Fruit fly (Drosophila melanogaster) whole organism, embryonic: ENCODE data around the gene hop.

Experiments used
- BEAF-32 ChIP-seq: fragments of 200-800 bp; sonication (Bioruptor generic); optimal IDR thresholded peaks from 3 replicates; lab custom pipeline; 2017; ENCODE audit warnings: missing biosample characterization, missing genetic modification characterization, mild to moderate bottlenecking, moderate library complexity, missing genetic modification reagents
- CG10267 ChIP-seq: fragments of 200-800 bp; sonication (Bioruptor generic); optimal IDR thresholded peaks from 2 replicates; lab custom pipeline; 2018; ENCODE audit warnings: missing biosample characterization, mild to moderate bottlenecking, missing genetic modification characterization, moderate library complexity
- CG11085 ChIP-seq: fragments of 200-800 bp; sonication (Bioruptor generic); IDR thresholded peaks from 2 replicates; pipeline ENCODE4 v1.3.6; 2022; ENCODE audit warnings: missing biosample characterization, missing genetic modification characterization
- CG11247 ChIP-seq: fragments of 200-800 bp; sonication (Bioruptor generic); IDR thresholded peaks from 2 replicates; pipeline ENCODE4 v1.3.6; 2022; ENCODE audit warnings: missing biosample characterization, missing genetic modification characterization
- CG11560 ChIP-seq: fragments of 200-800 bp; sonication (Bioruptor generic); IDR thresholded peaks from 3 replicates; pipeline ENCODE4 v1.3.6; 2022; ENCODE audit warnings: missing biosample characterization, missing genetic modification characterization
- CG13775 ChIP-seq: fragments of 200-800 bp; sonication (Bioruptor generic); optimal IDR thresholded peaks from 3 replicates; lab custom pipeline; 2017; ENCODE audit warnings: missing biosample characterization, mild to moderate bottlenecking, missing genetic modification characterization
- CG14014 ChIP-seq: fragments of 200-800 bp; sonication (Bioruptor generic); IDR thresholded peaks from 2 replicates; pipeline ENCODE4 v1.3.6; 2022; ENCODE audit warnings: missing biosample characterization, missing genetic modification characterization
- CG15011 ChIP-seq: fragments of 200-800 bp; sonication (Bioruptor generic); optimal IDR thresholded peaks from 3 replicates; lab custom pipeline; 2018; ENCODE audit warnings: missing biosample characterization, mild to moderate bottlenecking, missing genetic modification characterization
- CG17328 ChIP-seq: fragments of 200-800 bp; sonication (Bioruptor generic); IDR thresholded peaks from 2 replicates; pipeline ENCODE4 v1.3.6; 2022; ENCODE audit warnings: missing biosample characterization, missing genetic modification characterization
- CG2116 ChIP-seq: fragments of 200-800 bp; sonication (Bioruptor generic); optimal IDR thresholded peaks from 3 replicates; lab custom pipeline; 2018; ENCODE audit warnings: missing biosample characterization, mild to moderate bottlenecking, missing genetic modification characterization
- CG2889 ChIP-seq: fragments of 200-800 bp; sonication (Bioruptor generic); IDR thresholded peaks from 3 replicates; pipeline ENCODE4 v1.3.6; 2022; ENCODE audit warnings: missing biosample characterization, missing genetic modification characterization
- CG30020 ChIP-seq: fragments of 200-800 bp; optimal IDR thresholded peaks from 2 replicates; lab custom pipeline; 2019; ENCODE audit warnings: missing biosample characterization, mild to moderate bottlenecking, missing genetic modification characterization, moderate library complexity
- CG30403 ChIP-seq: fragments of 200-800 bp; sonication (Bioruptor generic); optimal IDR thresholded peaks from 3 replicates; lab custom pipeline; 2016; ENCODE audit warnings: missing biosample characterization, missing genetic modification characterization
- CG31224 ChIP-seq: fragments of 200-800 bp; sonication (Bioruptor generic); IDR thresholded peaks from 2 replicates; pipeline ENCODE4 v1.3.6; 2022; ENCODE audit warnings: missing biosample characterization, missing genetic modification characterization
- CG3281 ChIP-seq: fragments of 200-800 bp; sonication (Bioruptor generic); optimal IDR thresholded peaks from 3 replicates; lab custom pipeline; 2017; ENCODE audit warnings: missing biosample characterization, mild to moderate bottlenecking, missing genetic modification characterization
- CG4328 ChIP-seq: fragments of 200-800 bp; sonication (Bioruptor generic); optimal IDR thresholded peaks from 3 replicates; lab custom pipeline; 2017; ENCODE audit warnings: missing biosample characterization, missing genetic modification reagents, missing genetic modification characterization
- CG4730 ChIP-seq: fragments of 200-800 bp; sonication (Bioruptor generic); IDR thresholded peaks from 2 replicates; pipeline ENCODE4 v1.3.6; 2022; ENCODE audit warnings: missing biosample characterization, missing genetic modification characterization
- CG9609 ChIP-seq: fragments of 200-800 bp; sonication (Bioruptor generic); optimal IDR thresholded peaks from 3 replicates; lab custom pipeline; 2016; ENCODE audit warnings: missing biosample characterization, missing genetic modification characterization
- CG9797 ChIP-seq: fragments of 200-800 bp; sonication (Bioruptor generic); optimal IDR thresholded peaks from 3 replicates; lab custom pipeline; 2018; ENCODE audit warnings: missing biosample characterization, mild to moderate bottlenecking, missing genetic modification characterization
- CG9817 ChIP-seq: fragments of 200-800 bp; sonication (Bioruptor generic); optimal IDR thresholded peaks from 2 replicates; lab custom pipeline; 2018; ENCODE audit warnings: missing biosample characterization, mild to moderate bottlenecking, missing genetic modification characterization, moderate library complexity
- Dip2 ChIP-seq: fragments of 200-800 bp; sonication (Bioruptor generic); IDR thresholded peaks from 2 replicates; pipeline ENCODE4 v1.3.6; 2022; ENCODE audit warnings: missing biosample characterization, missing genetic modification characterization
- Elba2 ChIP-seq: fragments of 200-800 bp; sonication (Bioruptor generic); optimal IDR thresholded peaks from 3 replicates; lab custom pipeline; 2016; ENCODE audit warnings: missing biosample characterization, missing genetic modification characterization
- H15 ChIP-seq: fragments of 200-800 bp; sonication (Bioruptor generic); IDR thresholded peaks from 3 replicates; pipeline ENCODE4 v1.3.6; 2022; ENCODE audit warnings: missing biosample characterization, missing genetic modification characterization
- HLH3B ChIP-seq: fragments of 200-800 bp; sonication (Bioruptor generic); IDR thresholded peaks from 2 replicates; pipeline ENCODE4 v1.3.6; 2022; ENCODE audit warnings: missing biosample characterization, missing genetic modification characterization
- Hmr ChIP-seq: fragments of 200-800 bp; sonication (Bioruptor generic); optimal IDR thresholded peaks from 3 replicates; lab custom pipeline; 2017; ENCODE audit warnings: mild to moderate bottlenecking, missing biosample characterization, missing genetic modification reagents, missing genetic modification characterization
- Hsf ChIP-seq: fragments of 200-800 bp; sonication (Bioruptor generic); optimal IDR thresholded peaks from 3 replicates; lab custom pipeline; 2016; ENCODE audit warnings: missing biosample characterization, missing genetic modification characterization
- Lpt ChIP-seq: fragments of >200 bp; optimal IDR thresholded peaks from 2 replicates; lab custom pipeline; 2018; ENCODE audit warnings: missing biosample characterization, missing genetic modification characterization
- Mad ChIP-seq: fragments of 200-800 bp; sonication (Bioruptor generic); optimal IDR thresholded peaks from 2 replicates; lab custom pipeline; 2016; ENCODE audit warnings: missing biosample characterization, missing genetic modification characterization
- Max ChIP-seq: fragments of 200-800 bp; sonication (Bioruptor generic); optimal IDR thresholded peaks from 2 replicates; lab custom pipeline; 2016; ENCODE audit warnings: missing biosample characterization, mild to moderate bottlenecking, missing genetic modification characterization
- Six4 ChIP-seq: fragments of 200-800 bp; sonication (Bioruptor generic); optimal IDR thresholded peaks from 2 replicates; lab custom pipeline; 2016; ENCODE audit warnings: missing biosample characterization, missing genetic modification characterization
- aop ChIP-seq: fragments of 200-800 bp; sonication (Bioruptor generic); IDR thresholded peaks from 2 replicates; pipeline ENCODE4 v1.3.6; 2022; ENCODE audit warnings: missing biosample characterization, missing genetic modification characterization
- bbx ChIP-seq: fragments of 200-800 bp; sonication (Bioruptor generic); IDR thresholded peaks from 2 replicates; pipeline ENCODE4 v1.3.6; 2022; ENCODE audit warnings: missing biosample characterization, missing genetic modification characterization; ENCODE audit not compliant: partially characterized antibody
- croc ChIP-seq: fragments of 200-800 bp; sonication (Bioruptor generic); conservative IDR thresholded peaks from 3 replicates; pipeline ENCODE4 v1.3.6; 2022; ENCODE audit warnings: missing biosample characterization, missing genetic modification characterization
- crp ChIP-seq, 2 experiments: fragments of 200-800 bp; sonication (Bioruptor generic); optimal IDR thresholded peaks; 2 replicates in 1 of 2; 3 replicates in 1 of 2; lab custom pipeline; 2017; ENCODE audit warnings: missing biosample characterization in 2 of 2, missing genetic modification characterization in 2 of 2, mild to moderate bottlenecking in 1 of 2, moderate library complexity in 1 of 2
- eyg ChIP-seq: fragments of 200-800 bp; sonication (Bioruptor generic); optimal IDR thresholded peaks from 3 replicates; lab custom pipeline; 2016; ENCODE audit warnings: missing biosample characterization, missing genetic modification characterization
- fd102C ChIP-seq: fragments of 200-800 bp; sonication (Bioruptor generic); optimal IDR thresholded peaks from 2 replicates; lab custom pipeline; 2018; ENCODE audit warnings: missing biosample characterization, mild to moderate bottlenecking, missing genetic modification characterization, moderate library complexity
- hkb ChIP-seq, 2 experiments: fragments of 200-800 bp in 1 of 2; fragments of >200 bp in 1 of 2; sonication (Bioruptor generic) in 1 of 2; IDR thresholded peaks in 1 of 2; optimal IDR thresholded peaks in 1 of 2; 2 replicates each; pipeline versions ENCODE4 v1.3.6 to Lab custom; 2017 to 2022; ENCODE audit warnings: missing biosample characterization in 1 of 2, missing genetic modification characterization in 1 of 2
- lilli ChIP-seq: fragments of 200-800 bp; sonication (Bioruptor generic); optimal IDR thresholded peaks from 3 replicates; lab custom pipeline; 2016; ENCODE audit warnings: missing biosample characterization, missing genetic modification characterization
- mld ChIP-seq: fragments of 200-800 bp; sonication (Bioruptor generic); IDR thresholded peaks from 3 replicates; pipeline ENCODE4 v1.3.6; 2022; ENCODE audit warnings: missing biosample characterization, missing genetic modification characterization; ENCODE audit not compliant: partially characterized antibody
- nau ChIP-seq: fragments of 200-800 bp; sonication (Bioruptor generic); optimal IDR thresholded peaks from 3 replicates; lab custom pipeline; 2017; ENCODE audit warnings: missing biosample characterization, mild to moderate bottlenecking, missing genetic modification characterization, missing genetic modification reagents
- pnt ChIP-seq: fragments of 200-800 bp; sonication (Bioruptor generic); optimal IDR thresholded peaks from 3 replicates; lab custom pipeline; 2016; ENCODE audit warnings: missing biosample characterization, missing genetic modification characterization
- psq ChIP-seq: fragments of 200-800 bp; sonication (Bioruptor generic); optimal IDR thresholded peaks from 2 replicates; lab custom pipeline; 2017; ENCODE audit warnings: missing biosample characterization, missing genetic modification characterization
- ranshi ChIP-seq: fragments of 200-800 bp; sonication (Bioruptor generic); IDR thresholded peaks from 2 replicates; pipeline ENCODE4 v1.3.6; 2022; ENCODE audit warnings: missing biosample characterization, missing genetic modification characterization
- rib ChIP-seq: fragments of 200-800 bp; sonication (Bioruptor generic); IDR thresholded peaks from 2 replicates; pipeline ENCODE4 v1.3.6; 2022; ENCODE audit warnings: missing biosample characterization, missing genetic modification characterization
- ssp ChIP-seq: fragments of 200-800 bp; sonication (Bioruptor generic); IDR thresholded peaks from 2 replicates; pipeline ENCODE4 v1.3.6; 2022; ENCODE audit warnings: missing biosample characterization, missing genetic modification characterization
- trem ChIP-seq: fragments of 200-800 bp; optimal IDR thresholded peaks from 3 replicates; lab custom pipeline; 2019; ENCODE audit warnings: missing biosample characterization, mild to moderate bottlenecking, missing genetic modification characterization, moderate library complexity
- ttk ChIP-seq: fragments of 200-800 bp; sonication (Bioruptor generic); IDR thresholded peaks from 2 replicates; pipeline ENCODE4 v2.1.2; 2022; ENCODE audit warnings: missing biosample characterization, missing genetic modification characterization
- unc-4 ChIP-seq: fragments of 200-800 bp; sonication (Bioruptor generic); IDR thresholded peaks from 2 replicates; pipeline ENCODE4 v1.3.6; 2022; ENCODE audit warnings: missing biosample characterization, missing genetic modification characterization; ENCODE audit not compliant: partially characterized antibody
- usp ChIP-seq: fragments of >200 bp; optimal IDR thresholded peaks from 2 replicates; lab custom pipeline; 2017; ENCODE audit warnings: missing biosample characterization, missing genetic modification characterization
- zfh1 ChIP-seq: fragments of 200-800 bp; sonication (Bioruptor generic); IDR thresholded peaks from 3 replicates; pipeline ENCODE4 v1.3.6; 2022; ENCODE audit warnings: missing biosample characterization, missing genetic modification characterization

hop gene

DNA sequence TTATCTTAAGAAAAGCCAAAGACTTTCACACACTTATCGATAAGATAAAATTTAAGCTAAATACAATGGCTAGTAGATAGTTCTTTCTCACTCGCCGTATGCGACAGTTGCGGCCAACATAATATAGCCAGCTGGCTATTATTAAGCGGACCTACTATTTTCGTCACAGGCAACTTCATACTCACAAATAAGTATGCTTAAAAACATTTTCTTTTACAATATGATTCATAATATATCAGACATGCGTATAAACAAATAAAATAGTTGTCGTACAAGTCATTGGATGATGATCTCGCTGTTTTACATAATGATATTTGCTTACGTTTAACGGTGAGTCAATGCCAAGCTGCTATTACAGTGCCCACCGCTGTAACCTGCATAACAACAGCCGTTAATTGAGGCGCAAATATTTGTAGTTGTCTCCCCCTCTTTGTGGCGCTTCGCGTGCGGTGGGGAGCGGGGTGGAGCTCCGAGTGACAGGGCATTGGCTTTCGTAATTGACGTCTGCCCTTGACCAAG lies 41.6 kb downstream of the hop start (continued):
- TF ChIP-seq Six4 (GFP tag; lab: Kevin White, UChicago) (peak; percentile 26), CG9797 (GFP tag; lab: Kevin White, UChicago) (no peak), ttk (GFP tag; lab: Robert Waterston, UW) (peak; percentile 51), zfh1 (peak; percentile 36; the same call in 2 of the 3 replicates), HLH3B (GFP tag; lab: Robert Waterston, UW) (peak; percentile 70), CG2889 (GFP tag; lab: Robert Waterston, UW) (peak; percentile 49; the same call in 1 of the 3 replicates), fd102C (GFP tag; lab: Kevin White, UChicago) (no peak), Lpt (GFP tag; lab: Kevin White, UChicago) (no peak), CG3281 (peak; percentile 65), CG17328 (GFP tag; lab: Robert Waterston, UW) (peak; percentile 47), H15 (GFP tag; lab: Robert Waterston, UW) (no peak), CG15011 (GFP tag; lab: Kevin White, UChicago) (peak; percentile 53), CG11085 (GFP tag; lab: Robert Waterston, UW) (0 out of 2 replicates have a peak, but pooled peaks have one; percentile 17), CG9609 (GFP tag; lab: Kevin White, UChicago) (peak; percentile 66), CG10267 (tag; lab: Kevin White, UChicago) (peak; percentile 32), CG31224 (no peak), Hmr (GFP tag; lab: Kevin White, UChicago) (peak; percentile 78), lilli (GFP tag; lab: Kevin White, UChicago) (peak; percentile 75), CG4730 (GFP tag; lab: Robert Waterston, UW) (no peak), CG30020 (tag; lab: Kevin White, UChicago) (no peak), psq (no peak), usp (no peak), CG14014 (GFP tag; lab: Robert Waterston, UW) (peak; percentile 72), Mad (GFP tag; lab: Kevin White, UChicago) (peak; percentile 39), CG11560 (tag; lab: Robert Waterston, UW) (peak; percentile 50; the same call in 1 of the 3 replicates), mld (no peak), croc (GFP tag; lab: Robert Waterston, UW) (no peak; the same call in 2 of the 3 replicates), CG4328 (peak; percentile 51), Hsf (GFP tag; lab: Kevin White, UChicago) (peak; percentile 63), BEAF-32 (GFP tag; lab: Kevin White, UChicago) (no peak), CG13775 (GFP tag; lab: Kevin White, UChicago) (peak; percentile 45), CG30403 (GFP tag; lab: Kevin White, UChicago) (peak; percentile 73), unc-4 (no peak), ssp (GFP tag; lab: Robert Waterston, UW) (no peak), trem (peak; percentile 24), CG9817 (peak; percentile 69), ranshi (peak; percentile 63), rib (peak; percentile 33; the same call in 1 of the 2 replicates), pnt (GFP tag; lab: Kevin White, UChicago) (peak; percentile 35), Dip2 (GFP tag; lab: Robert Waterston, UW) (no peak), eyg (GFP tag; lab: Kevin White, UChicago) (peak; percentile 62), hkb (optimal IDR thresholded peaks at IDR 0.05; lab: Kevin White, UChicago) (no peak), hkb (GFP tag; IDR thresholded peaks at IDR 0.05; lab: Robert Waterston, UW) (peak; percentile 72), Elba2 (GFP tag; lab: Kevin White, UChicago) (no peak), CG2116 (GFP tag; lab: Kevin White, UChicago) (peak; percentile 36), nau (GFP tag; lab: Kevin White, UChicago) (no peak), Max (GFP tag; lab: Kevin White, UChicago) (peak; percentile 48), bbx (GFP tag; lab: Robert Waterston, UW) (no peak), aop (GFP tag; lab: Robert Waterston, UW) (no peak), CG11247 (GFP tag; lab: Robert Waterston, UW) (peak; percentile 26; the same call in 1 of the 2 replicates), crp (GFP tag; optimal IDR thresholded peaks at IDR 0.05; lab: Kevin White, UChicago) (peak in 1 of 2 experiments; percentile 15)
